Worm (Caenorhabditis elegans) whole organism, early embryonic: ENCODE data around the gene sqv-3.

Source experiments
- ama-1 ChIP-seq: fragments of 150-350 bp; optimal IDR thresholded peaks from 2 replicates; lab custom pipeline; 2014
- scrt-1 ChIP-seq: fragments of 200-800 bp; sonication (Bioruptor generic); IDR thresholded peaks from 2 replicates; pipeline ENCODE4 v1.3.6; 2022; ENCODE audit warnings: missing genetic modification characterization, missing compliant biosample characterization

DNA sequence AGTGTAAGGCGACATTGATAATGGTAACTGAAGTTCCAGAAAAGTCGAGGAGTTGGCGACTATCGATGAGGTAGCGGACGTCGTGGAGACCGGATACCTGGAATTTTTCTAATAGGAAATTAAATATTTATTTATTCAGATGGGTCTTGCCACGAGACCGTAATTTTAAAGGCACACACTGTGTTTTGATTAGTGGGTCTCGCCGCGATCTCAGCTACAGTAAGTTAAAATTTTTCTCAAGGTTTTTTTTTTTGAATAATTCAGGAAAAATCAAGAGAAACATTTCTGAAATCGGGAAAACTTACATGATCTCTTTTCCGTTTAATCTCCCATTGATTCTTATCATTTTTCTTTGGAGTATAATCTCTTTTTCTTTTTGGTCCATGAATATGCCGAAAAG is 1.1 kb downstream of the sqv-3 start:
- TF ChIP-seq scrt-1 (GFP tag; lab: Robert Waterston, UW), result no peak
- TF ChIP-seq ama-1 (lab: Kevin White, UChicago), result no peak
